Worm (Caenorhabditis elegans) whole organism, late embryonic: ENCODE data around the gene rol-8.
A peak's percentile ranks its signal among the peaks of the same experiment; 100 is the strongest.

Source experiments
- C08G9.2 ChIP-seq: sonication (generic microtip); optimal IDR thresholded peaks from 2 replicates; lab custom pipeline; 2016; ENCODE audit warnings: mild to moderate bottlenecking, missing genetic modification characterization, moderate library complexity, missing compliant biosample characterization
- C38D4.7 ChIP-seq: fragments of 200-800 bp; sonication (Bioruptor generic); optimal IDR thresholded peaks from 2 replicates; lab custom pipeline; 2018; ENCODE audit warnings: mild to moderate bottlenecking, missing genetic modification characterization, moderate library complexity, missing compliant biosample characterization
- F13H6.1 ChIP-seq: sonication (generic microtip); optimal IDR thresholded peaks from 2 replicates; lab custom pipeline; 2016; ENCODE audit warnings: missing genetic modification characterization, missing compliant biosample characterization
- T23F11.4 ChIP-seq: fragments of 200-800 bp; sonication (Bioruptor generic); optimal IDR thresholded peaks from 2 replicates; lab custom pipeline; 2018; ENCODE audit warnings: mild to moderate bottlenecking, missing genetic modification characterization, missing compliant biosample characterization
- Y22D7AL.16 ChIP-seq: sonication (generic microtip); optimal IDR thresholded peaks from 2 replicates; lab custom pipeline; 2016; ENCODE audit warnings: missing genetic modification characterization, missing compliant biosample characterization
- ahr-1 ChIP-seq: sonication (generic microtip); optimal IDR thresholded peaks from 2 replicates; lab custom pipeline; 2016; ENCODE audit warnings: missing genetic modification characterization, missing compliant biosample characterization
- ceh-14 ChIP-seq: sonication (generic microtip); optimal IDR thresholded peaks from 2 replicates; lab custom pipeline; 2016; ENCODE audit warnings: missing genotype, missing genetic modification characterization, missing compliant biosample characterization
- ceh-19 ChIP-seq: fragments of 200-800 bp; sonication (Bioruptor generic); optimal IDR thresholded peaks from 2 replicates; lab custom pipeline; 2018; ENCODE audit warnings: mild to moderate bottlenecking, missing genetic modification characterization, missing compliant biosample characterization
- ceh-2 ChIP-seq: sonication (generic microtip); optimal IDR thresholded peaks from 2 replicates; lab custom pipeline; 2016; ENCODE audit warnings: missing genotype, missing genetic modification characterization, missing compliant biosample characterization
- ceh-22 ChIP-seq: sonication (generic microtip); optimal IDR thresholded peaks from 2 replicates; lab custom pipeline; 2017; ENCODE audit warnings: missing biosample characterization, missing genetic modification characterization
- ceh-24 ChIP-seq: sonication (generic microtip); optimal IDR thresholded peaks from 2 replicates; lab custom pipeline; 2016; ENCODE audit warnings: mild to moderate bottlenecking, missing genetic modification characterization, missing compliant biosample characterization
- ceh-31 ChIP-seq: sonication (generic microtip); optimal IDR thresholded peaks from 2 replicates; lab custom pipeline; 2016; ENCODE audit warnings: missing genetic modification characterization, missing compliant biosample characterization
- ceh-34 ChIP-seq: sonication (generic microtip); optimal IDR thresholded peaks from 2 replicates; lab custom pipeline; 2016; ENCODE audit warnings: mild to moderate bottlenecking, missing genetic modification characterization, missing compliant biosample characterization
- ceh-48 ChIP-seq: sonication (generic microtip); optimal IDR thresholded peaks from 2 replicates; lab custom pipeline; 2016; ENCODE audit warnings: missing genetic modification characterization, inconsistent platforms, missing compliant biosample characterization
- ceh-6 ChIP-seq: fragments of 200-800 bp; sonication (Bioruptor generic); optimal IDR thresholded peaks from 2 replicates; lab custom pipeline; 2018; ENCODE audit warnings: mild to moderate bottlenecking, missing genetic modification characterization, missing compliant biosample characterization
- dmd-4 ChIP-seq: sonication (generic microtip); optimal IDR thresholded peaks from 2 replicates; lab custom pipeline; 2016; ENCODE audit warnings: borderline replicate concordance, missing genetic modification characterization, missing compliant biosample characterization
- elt-2 ChIP-seq: sonication (generic microtip); optimal IDR thresholded peaks from 2 replicates; lab custom pipeline; 2016; ENCODE audit warnings: missing genetic modification reagents, missing genetic modification characterization, missing compliant biosample characterization
- ets-4 ChIP-seq: sonication (generic microtip); optimal IDR thresholded peaks from 2 replicates; lab custom pipeline; 2016; ENCODE audit warnings: missing genetic modification characterization, missing compliant biosample characterization
- fax-1 ChIP-seq: sonication (generic microtip); optimal IDR thresholded peaks from 2 replicates; lab custom pipeline; 2016; ENCODE audit warnings: missing genotype, missing genetic modification characterization, missing compliant biosample characterization
- fkh-10 ChIP-seq: fragments of 150-350 bp; optimal IDR thresholded peaks from 2 replicates; lab custom pipeline; 2014; ENCODE audit warnings: missing biosample characterization, missing genetic modification reagents, missing genetic modification characterization
- fkh-6 ChIP-seq: sonication (generic microtip); optimal IDR thresholded peaks from 2 replicates; lab custom pipeline; 2016; ENCODE audit warnings: missing genetic modification characterization, missing compliant biosample characterization
- gmeb-2 ChIP-seq: sonication (generic microtip); optimal IDR thresholded peaks from 2 replicates; lab custom pipeline; 2016; ENCODE audit warnings: missing genetic modification characterization, inconsistent platforms, missing compliant biosample characterization
- hlh-30 ChIP-seq: sonication (generic microtip); optimal IDR thresholded peaks from 2 replicates; lab custom pipeline; 2017; ENCODE audit warnings: antibody characterized with exemption, missing genetic modification characterization, missing compliant biosample characterization; ENCODE audit not compliant: insufficient read depth
- hlh-6 ChIP-seq: sonication (generic microtip); optimal IDR thresholded peaks from 2 replicates; lab custom pipeline; 2016; ENCODE audit warnings: missing genotype, missing genetic modification characterization, missing compliant biosample characterization
- hlh-8 ChIP-seq: sonication (generic microtip); optimal IDR thresholded peaks from 2 replicates; lab custom pipeline; 2016; ENCODE audit warnings: missing genotype, missing genetic modification characterization, missing compliant biosample characterization
- madf-2 ChIP-seq: sonication (generic microtip); optimal IDR thresholded peaks from 2 replicates; lab custom pipeline; 2017; ENCODE audit warnings: missing genetic modification characterization, missing compliant biosample characterization
- nhr-232 ChIP-seq: sonication (generic microtip); optimal IDR thresholded peaks from 2 replicates; lab custom pipeline; 2016; ENCODE audit warnings: missing genetic modification characterization, missing compliant biosample characterization
- odd-2 ChIP-seq: sonication (generic microtip); optimal IDR thresholded peaks from 2 replicates; lab custom pipeline; 2017; ENCODE audit warnings: antibody characterized with exemption, mild to moderate bottlenecking, missing genetic modification characterization, missing compliant biosample characterization
- pax-1 ChIP-seq: fragments of 150-350 bp; optimal IDR thresholded peaks from 2 replicates; lab custom pipeline; 2014; ENCODE audit warnings: missing biosample characterization, missing genetic modification characterization
- pha-4 ChIP-seq: fragments of 150-350 bp; optimal IDR thresholded peaks from 2 replicates; lab custom pipeline; 2018; ENCODE audit warnings: missing biosample characterization, missing genetic modification reagents, missing genetic modification characterization
- pqm-1 ChIP-seq: sonication (generic microtip); optimal IDR thresholded peaks from 2 replicates; lab custom pipeline; 2016; ENCODE audit warnings: missing genetic modification characterization, missing compliant biosample characterization
- pros-1 ChIP-seq: fragments of 150-350 bp; optimal IDR thresholded peaks from 2 replicates; lab custom pipeline; 2014; ENCODE audit warnings: missing biosample characterization, missing genetic modification reagents, missing genetic modification characterization
- ref-2 ChIP-seq: sonication (generic microtip); optimal IDR thresholded peaks from 2 replicates; lab custom pipeline; 2016; ENCODE audit warnings: missing genetic modification characterization, missing compliant biosample characterization
- rnt-1 ChIP-seq: sonication (generic microtip); optimal IDR thresholded peaks from 2 replicates; lab custom pipeline; 2016; ENCODE audit warnings: missing genetic modification characterization, missing compliant biosample characterization
- sox-2 ChIP-seq: fragments of 200-800 bp; sonication (Bioruptor generic); IDR thresholded peaks from 2 replicates; pipeline ENCODE4 v1.3.6; 2022; ENCODE audit warnings: missing genetic modification reagents, missing genetic modification characterization, missing compliant biosample characterization
- syd-9 ChIP-seq: sonication (generic microtip); optimal IDR thresholded peaks from 2 replicates; lab custom pipeline; 2016; ENCODE audit warnings: mild to moderate bottlenecking, missing genetic modification characterization, moderate library complexity, missing compliant biosample characterization
- tbx-7 ChIP-seq: sonication (generic microtip); optimal IDR thresholded peaks from 2 replicates; lab custom pipeline; 2016; ENCODE audit warnings: missing genotype, missing genetic modification characterization, missing compliant biosample characterization
- unc-42 ChIP-seq: sonication (generic microtip); optimal IDR thresholded peaks from 2 replicates; lab custom pipeline; 2016; ENCODE audit warnings: missing genotype, missing genetic modification characterization, missing compliant biosample characterization
- unc-86 ChIP-seq: sonication (generic microtip); optimal IDR thresholded peaks from 2 replicates; lab custom pipeline; 2016; ENCODE audit warnings: missing genetic modification characterization, missing compliant biosample characterization
- ztf-16 ChIP-seq: sonication (generic microtip); optimal IDR thresholded peaks from 2 replicates; lab custom pipeline; 2017; ENCODE audit warnings: missing genetic modification characterization, missing compliant biosample characterization

Gene rol-8

DNA sequence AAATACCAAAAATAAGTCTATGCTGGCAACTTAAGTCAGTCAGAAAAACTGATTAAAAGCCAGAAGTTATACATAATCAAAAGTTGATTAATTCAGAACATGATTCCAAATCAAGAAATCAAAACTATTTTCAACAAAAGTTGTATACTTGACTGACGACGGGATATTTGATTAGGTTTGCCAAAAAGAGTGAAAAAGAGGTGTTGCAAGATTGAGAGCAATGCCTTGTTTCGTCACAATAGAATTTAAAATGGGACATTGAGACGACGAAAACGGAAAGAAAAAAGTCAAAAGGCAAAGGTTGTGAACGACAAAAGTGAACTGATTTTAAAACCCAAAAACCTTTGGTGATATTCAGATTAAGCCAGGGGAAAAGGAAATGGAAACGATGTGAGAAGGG, 15.0 kb downstream of the rol-8 start:
- TF ChIP-seq F13H6.1 (tag; lab: Kevin White, UChicago), result no peak
- TF ChIP-seq hlh-8 (tag; lab: Kevin White, UChicago), result no peak
- TF ChIP-seq syd-9 (tag; lab: Kevin White, UChicago), result no peak
- TF ChIP-seq ztf-16 (tag; lab: Kevin White, UChicago), result no peak
- no peak for TF ChIP-seq pax-1 (tag; lab: Kevin White, UChicago)
- no peak for TF ChIP-seq dmd-4 (tag; lab: Kevin White, UChicago)
- peak; percentile 69 for TF ChIP-seq unc-42 (tag; lab: Kevin White, UChicago)
- TF ChIP-seq ets-4 (tag; lab: Kevin White, UChicago), result no peak

- no peak for TF ChIP-seq ceh-19 (GFP tag; lab: Kevin White, UChicago)
- no peak for TF ChIP-seq hlh-30 (tag; lab: Kevin White, UChicago)
Observed at ce11 chrII:7560844-7561243, 16.9 kb downstream of the rol-8 start.

DNA sequence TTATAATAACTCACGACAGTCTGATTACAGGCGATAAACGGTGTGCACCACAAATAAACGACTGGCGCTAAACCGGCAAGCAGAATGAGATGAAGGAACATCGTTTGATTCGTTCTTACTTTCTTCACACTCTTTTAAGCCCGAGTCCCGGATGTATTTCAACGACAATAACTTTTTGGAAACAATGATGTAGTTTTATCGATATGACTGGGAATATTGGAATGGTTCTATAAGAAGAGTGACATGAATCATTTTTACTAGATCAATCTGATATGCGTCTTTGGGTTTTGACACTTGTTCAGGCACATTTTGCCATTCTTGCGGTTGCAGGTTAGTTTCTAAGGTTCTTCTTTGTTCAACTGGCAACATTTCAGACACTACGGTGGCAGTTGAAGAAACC, 17.6 kb downstream of the rol-8 start, which contains the start of the genes ZK1290.11 and ZK1290.1:
Gene ZK1290.11, minus strand, starts transcription at position 101 of the 400 bp plus-strand sequence.
Gene ZK1290.1, plus strand, starts transcription at position 271 of the 400 bp plus-strand sequence.
- TF ChIP-seq gmeb-2 (tag; lab: Kevin White, UChicago) (no peak), unc-86 (tag; lab: Kevin White, UChicago) (no peak), ceh-24 (no peak), T23F11.4 (GFP tag; lab: Kevin White, UChicago) (no peak), nhr-232 (tag; lab: Kevin White, UChicago) (no peak), pros-1 (tag; lab: Kevin White, UChicago) (no peak), ceh-34 (tag; lab: Kevin White, UChicago) (no peak), hlh-6 (tag; lab: Kevin White, UChicago) (no peak), pax-1 (tag; lab: Kevin White, UChicago) (no peak), ceh-14 (no peak)

ce11 chrII:7562616-7563015, 18.7 kb downstream of the rol-8 start:
- no peak for TF ChIP-seq ceh-24
- no peak for TF ChIP-seq ahr-1 (tag; lab: Kevin White, UChicago)
- no peak for TF ChIP-seq ceh-31 (tag; lab: Kevin White, UChicago)
- TF ChIP-seq ceh-48 (tag; lab: Kevin White, UChicago), result no peak
- TF ChIP-seq pha-4 (tag; lab: Kevin White, UChicago), result no peak
- TF ChIP-seq C38D4.7 (GFP tag; lab: Kevin White, UChicago), result no peak
- no peak for TF ChIP-seq C08G9.2 (tag; lab: Kevin White, UChicago)
- no peak for TF ChIP-seq tbx-7
- TF ChIP-seq ref-2 (tag; lab: Kevin White, UChicago), result no peak
- TF ChIP-seq odd-2, result no peak
- no peak for TF ChIP-seq elt-2
- TF ChIP-seq fkh-6 (tag; lab: Kevin White, UChicago), result no peak
- TF ChIP-seq rnt-1 (tag; lab: Kevin White, UChicago), result no peak
- TF ChIP-seq fkh-10 (GFP tag; lab: Kevin White, UChicago), result no peak
- no peak for TF ChIP-seq pqm-1 (tag; lab: Kevin White, UChicago)
- TF ChIP-seq syd-9 (tag; lab: Kevin White, UChicago), result no peak
- TF ChIP-seq Y22D7AL.16 (tag; lab: Kevin White, UChicago), result no peak

ce11 chrII:7570305-7570704, 26.4 kb downstream of the rol-8 start, which contains the start of gene F35D2.3:
TSS of gene F35D2.3 (plus strand) at chrII:7570605.
- TF ChIP-seq elt-2 (no peak), madf-2 (tag; lab: Kevin White, UChicago) (no peak), fax-1 (no peak), odd-2 (no peak), ceh-19 (GFP tag; lab: Kevin White, UChicago) (no peak), hlh-8 (tag; lab: Kevin White, UChicago) (no peak), ref-2 (tag; lab: Kevin White, UChicago) (no peak), ceh-2 (tag; lab: Kevin White, UChicago) (no peak), ceh-22 (tag; lab: Kevin White, UChicago) (no peak), sox-2 (no peak), ceh-48 (tag; lab: Kevin White, UChicago) (no peak), ceh-6 (GFP tag; lab: Kevin White, UChicago) (no peak)
